Fruit fly (Drosophila melanogaster) whole organism, embryonic: ENCODE measurements around the gene CG15625.

Experiments
- Awh ChIP-seq: fragments of 200-800 bp; sonication (Bioruptor generic); IDR thresholded peaks from 2 replicates; pipeline ENCODE4, ENCODE4 v1.3.6; 2022; ENCODE audit warnings: missing biosample characterization, missing genetic modification characterization
- CG10267 ChIP-seq: fragments of 200-800 bp; sonication (Bioruptor generic); optimal IDR thresholded peaks from 2 replicates; lab custom pipeline; 2018; ENCODE audit warnings: missing biosample characterization, mild to moderate bottlenecking, missing genetic modification characterization, moderate library complexity
- CG10366 ChIP-seq: fragments of 200-800 bp; sonication (Bioruptor generic); IDR thresholded peaks from 2 replicates; pipeline ENCODE4 v1.3.6; 2022; ENCODE audit warnings: missing biosample characterization, missing genetic modification characterization
- CG10654 ChIP-seq: fragments of 200-800 bp; sonication (Bioruptor generic); optimal IDR thresholded peaks from 2 replicates; lab custom pipeline; 2016; ENCODE audit warnings: missing biosample characterization, missing genetic modification characterization
- CG10959 ChIP-seq: fragments of 200-800 bp; sonication (Bioruptor generic); IDR thresholded peaks from 2 replicates; pipeline ENCODE4 v1.3.6; 2022; ENCODE audit warnings: missing biosample characterization, missing genetic modification characterization
- CG11456 ChIP-seq: fragments of 200-800 bp; sonication (Bioruptor generic); IDR thresholded peaks from 3 replicates; pipeline ENCODE4 v1.3.6; 2022; ENCODE audit warnings: missing biosample characterization, missing genetic modification characterization
- CG11560 ChIP-seq: fragments of 200-800 bp; sonication (Bioruptor generic); IDR thresholded peaks from 3 replicates; pipeline ENCODE4 v1.3.6; 2022; ENCODE audit warnings: missing biosample characterization, missing genetic modification characterization
- CG12104 ChIP-seq: fragments of 200-800 bp; sonication (Bioruptor generic); optimal IDR thresholded peaks from 3 replicates; lab custom pipeline; 2016; ENCODE audit warnings: missing biosample characterization, missing genetic modification characterization
- CG12391 ChIP-seq: fragments of 200-800 bp; sonication (Bioruptor generic); optimal IDR thresholded peaks from 3 replicates; lab custom pipeline; 2018; ENCODE audit warnings: missing biosample characterization, mild to moderate bottlenecking, missing genetic modification characterization, moderate library complexity
- CG13894 ChIP-seq: fragments of 200-800 bp; sonication (Bioruptor generic); optimal IDR thresholded peaks from 3 replicates; lab custom pipeline; 2018; ENCODE audit warnings: missing biosample characterization, mild to moderate bottlenecking, missing genetic modification characterization, moderate library complexity
- CG15269 ChIP-seq: fragments of 200-800 bp; sonication (Bioruptor generic); optimal IDR thresholded peaks from 2 replicates; lab custom pipeline; 2018; ENCODE audit warnings: missing biosample characterization, mild to moderate bottlenecking, missing genetic modification characterization, moderate library complexity
- CG15479 ChIP-seq: fragments of 200-800 bp; sonication (Bioruptor generic); optimal IDR thresholded peaks from 3 replicates; lab custom pipeline; 2019; ENCODE audit warnings: missing biosample characterization, mild to moderate bottlenecking, missing genetic modification characterization, moderate library complexity
- CG1603 ChIP-seq: fragments of 200-800 bp; sonication (Bioruptor generic); optimal IDR thresholded peaks from 2 replicates; lab custom pipeline; 2019; ENCODE audit warnings: missing biosample characterization, mild to moderate bottlenecking, missing genetic modification characterization, moderate library complexity
- CG2199 ChIP-seq: fragments of 200-800 bp; sonication (Bioruptor generic); IDR thresholded peaks from 3 replicates; pipeline ENCODE4 v1.3.6; 2022; ENCODE audit warnings: missing biosample characterization, missing genetic modification characterization
- CG32772 ChIP-seq: fragments of 200-800 bp; sonication (Bioruptor generic); IDR thresholded peaks from 2 replicates; pipeline ENCODE4 v1.3.6; 2022; ENCODE audit warnings: missing biosample characterization, missing genetic modification characterization
- CG3281 ChIP-seq: fragments of 200-800 bp; sonication (Bioruptor generic); optimal IDR thresholded peaks from 3 replicates; lab custom pipeline; 2017; ENCODE audit warnings: missing biosample characterization, mild to moderate bottlenecking, missing genetic modification characterization
- CG4282 ChIP-seq: fragments of 200-800 bp; sonication (Bioruptor generic); optimal IDR thresholded peaks from 2 replicates; lab custom pipeline; 2016; ENCODE audit warnings: missing biosample characterization, missing genetic modification characterization
- CG4707 ChIP-seq: fragments of 200-800 bp; sonication (Bioruptor generic); optimal IDR thresholded peaks from 2 replicates; lab custom pipeline; 2018; ENCODE audit warnings: missing biosample characterization, mild to moderate bottlenecking, missing genetic modification characterization, moderate library complexity
- CG6683 ChIP-seq: fragments of 200-800 bp; sonication (Bioruptor generic); optimal IDR thresholded peaks from 2 replicates; lab custom pipeline; 2017; ENCODE audit warnings: missing biosample characterization, mild to moderate bottlenecking, missing genetic modification characterization, missing genetic modification reagents
- CG6765 ChIP-seq: fragments of 200-800 bp; sonication (Bioruptor generic); optimal IDR thresholded peaks from 3 replicates; lab custom pipeline; 2017; ENCODE audit warnings: missing biosample characterization, mild to moderate bottlenecking, missing genetic modification characterization
- CG7357 ChIP-seq: fragments of 200-800 bp; sonication (Bioruptor generic); IDR thresholded peaks from 3 replicates; pipeline ENCODE4 v1.3.6; 2022; ENCODE audit warnings: missing biosample characterization, missing genetic modification characterization
- CG9932 ChIP-seq: fragments of 200-800 bp; sonication (Bioruptor generic); IDR thresholded peaks from 2 replicates; pipeline ENCODE4 v1.3.6; 2022; ENCODE audit warnings: missing biosample characterization, missing genetic modification characterization
- Camta ChIP-seq: fragments of 200-800 bp; sonication (Bioruptor generic); optimal IDR thresholded peaks from 2 replicates; lab custom pipeline; 2016; ENCODE audit warnings: missing biosample characterization, missing genetic modification characterization
- E2f1 ChIP-seq: fragments of 200-800 bp; sonication (Bioruptor generic); IDR thresholded peaks from 2 replicates; pipeline ENCODE4 v1.3.6; 2022; ENCODE audit warnings: missing biosample characterization, missing genetic modification characterization
- Ets97D ChIP-seq: fragments of 200-800 bp; sonication (Bioruptor generic); optimal IDR thresholded peaks from 3 replicates; lab custom pipeline; 2016; ENCODE audit warnings: missing biosample characterization, missing genetic modification characterization
- Fer1 ChIP-seq: fragments of 200-800 bp; sonication (Bioruptor generic); optimal IDR thresholded peaks from 2 replicates; lab custom pipeline; 2017; ENCODE audit warnings: missing biosample characterization, mild to moderate bottlenecking, missing genetic modification characterization
- H15 ChIP-seq: fragments of 200-800 bp; sonication (Bioruptor generic); IDR thresholded peaks from 3 replicates; pipeline ENCODE4 v1.3.6; 2022; ENCODE audit warnings: missing biosample characterization, missing genetic modification characterization
- HLH3B ChIP-seq: fragments of 200-800 bp; sonication (Bioruptor generic); IDR thresholded peaks from 2 replicates; pipeline ENCODE4 v1.3.6; 2022; ENCODE audit warnings: missing biosample characterization, missing genetic modification characterization
- Kr ChIP-seq: fragments of 200-800 bp; sonication (Bioruptor generic); optimal IDR thresholded peaks from 2 replicates; lab custom pipeline; 2017; ENCODE audit warnings: missing biosample characterization, mild to moderate bottlenecking, missing genetic modification characterization
- MTF-1 ChIP-seq: fragments of 200-800 bp; sonication (Bioruptor generic); optimal IDR thresholded peaks from 2 replicates; lab custom pipeline; 2018; ENCODE audit warnings: missing biosample characterization, mild to moderate bottlenecking, missing genetic modification characterization, borderline replicate concordance
- NFAT ChIP-seq: fragments of 200-800 bp; sonication (Bioruptor generic); IDR thresholded peaks from 2 replicates; pipeline ENCODE4 v1.3.6; 2022; ENCODE audit warnings: missing biosample characterization, missing genetic modification characterization
- Optix ChIP-seq: fragments of 200-800 bp; sonication (Bioruptor generic); IDR thresholded peaks from 3 replicates; pipeline ENCODE4 v1.3.6; 2022; ENCODE audit warnings: missing biosample characterization, missing genetic modification characterization
- Taf1 ChIP-seq: fragments of 200-800 bp; sonication (Bioruptor generic); IDR thresholded peaks from 2 replicates; pipeline ENCODE4 v1.3.6; 2022; ENCODE audit warnings: missing biosample characterization, missing genetic modification characterization
- amos ChIP-seq: fragments of 200-800 bp; sonication (Bioruptor generic); IDR thresholded peaks from 2 replicates; pipeline ENCODE4 v1.3.6; 2022; ENCODE audit warnings: missing biosample characterization, missing genetic modification characterization; ENCODE audit not compliant: partially characterized antibody
- ato ChIP-seq: fragments of 200-800 bp; sonication (Bioruptor generic); IDR thresholded peaks from 2 replicates; pipeline ENCODE4 v1.3.6; 2022; ENCODE audit warnings: missing biosample characterization, missing genetic modification characterization; ENCODE audit not compliant: partially characterized antibody
- chif ChIP-seq, 2 experiments: fragments of 200-800 bp; sonication (Bioruptor generic); optimal IDR thresholded peaks; 3 replicates each; lab custom pipeline; 2016; ENCODE audit warnings: missing biosample characterization in 2 of 2, missing genetic modification characterization in 2 of 2
- dm ChIP-seq: fragments of 200-800 bp; sonication (Bioruptor generic); optimal IDR thresholded peaks from 3 replicates; lab custom pipeline; 2016; ENCODE audit warnings: missing biosample characterization, missing genetic modification characterization
- dmrt99B ChIP-seq: fragments of 200-800 bp; sonication (Bioruptor generic); optimal IDR thresholded peaks from 2 replicates; lab custom pipeline; 2018; ENCODE audit warnings: missing biosample characterization, mild to moderate bottlenecking, missing genetic modification characterization, moderate library complexity
- fru ChIP-seq: fragments of >200 bp; optimal IDR thresholded peaks from 2 replicates; lab custom pipeline; 2017
- ftz-f1 ChIP-seq: fragments of 200-800 bp; sonication (Bioruptor generic); optimal IDR thresholded peaks from 2 replicates; lab custom pipeline; 2016; ENCODE audit warnings: missing biosample characterization, missing genetic modification characterization
- fu2 ChIP-seq: fragments of 200-800 bp; sonication (Bioruptor generic); optimal IDR thresholded peaks from 2 replicates; lab custom pipeline; 2016; ENCODE audit warnings: missing biosample characterization, missing genetic modification characterization
- hbn ChIP-seq: fragments of 200-800 bp; sonication (Bioruptor generic); IDR thresholded peaks from 2 replicates; pipeline ENCODE4 v1.3.6; 2022; ENCODE audit warnings: missing biosample characterization, missing genetic modification characterization; ENCODE audit not compliant: partially characterized antibody
- nmo ChIP-seq: fragments of 200-800 bp; sonication (Bioruptor generic); optimal IDR thresholded peaks from 2 replicates; lab custom pipeline; 2018; ENCODE audit warnings: missing biosample characterization, mild to moderate bottlenecking, missing genetic modification characterization, moderate library complexity
- pum ChIP-seq: fragments of 200-800 bp; sonication (Bioruptor generic); optimal IDR thresholded peaks from 2 replicates; lab custom pipeline; 2016; ENCODE audit warnings: missing biosample characterization, missing genetic modification characterization
- ranshi ChIP-seq: fragments of 200-800 bp; sonication (Bioruptor generic); IDR thresholded peaks from 2 replicates; pipeline ENCODE4 v1.3.6; 2022; ENCODE audit warnings: missing biosample characterization, missing genetic modification characterization
- row ChIP-seq: fragments of 200-800 bp; sonication (Bioruptor generic); IDR thresholded peaks from 3 replicates; pipeline ENCODE4 v1.3.6; 2022; ENCODE audit warnings: missing biosample characterization, missing genetic modification characterization
- slp2 ChIP-seq: fragments of 200-800 bp; sonication (Bioruptor generic); optimal IDR thresholded peaks from 2 replicates; lab custom pipeline; 2016; ENCODE audit warnings: missing biosample characterization, missing genetic modification characterization
- so ChIP-seq: fragments of 200-800 bp; sonication (Bioruptor generic); IDR thresholded peaks from 3 replicates; pipeline ENCODE4 v1.3.6; 2022; ENCODE audit warnings: missing biosample characterization, missing genetic modification characterization
- sr ChIP-seq: fragments of 200-800 bp; sonication (Bioruptor generic); IDR thresholded peaks from 3 replicates; pipeline ENCODE4 v1.3.6; 2022; ENCODE audit warnings: missing biosample characterization, missing genetic modification characterization
- tx ChIP-seq: fragments of 200-800 bp; sonication (Bioruptor generic); optimal IDR thresholded peaks from 2 replicates; lab custom pipeline; 2016; ENCODE audit warnings: missing biosample characterization, missing genetic modification characterization
- usp ChIP-seq: fragments of >200 bp; optimal IDR thresholded peaks from 2 replicates; lab custom pipeline; 2017; ENCODE audit warnings: missing biosample characterization, missing genetic modification characterization
- vvl ChIP-seq: fragments of 200-800 bp; sonication (Bioruptor generic); IDR thresholded peaks from 2 replicates; pipeline ENCODE4 v1.3.6; 2022; ENCODE audit warnings: missing biosample characterization, missing genetic modification characterization

The CG15625 gene

DNA sequence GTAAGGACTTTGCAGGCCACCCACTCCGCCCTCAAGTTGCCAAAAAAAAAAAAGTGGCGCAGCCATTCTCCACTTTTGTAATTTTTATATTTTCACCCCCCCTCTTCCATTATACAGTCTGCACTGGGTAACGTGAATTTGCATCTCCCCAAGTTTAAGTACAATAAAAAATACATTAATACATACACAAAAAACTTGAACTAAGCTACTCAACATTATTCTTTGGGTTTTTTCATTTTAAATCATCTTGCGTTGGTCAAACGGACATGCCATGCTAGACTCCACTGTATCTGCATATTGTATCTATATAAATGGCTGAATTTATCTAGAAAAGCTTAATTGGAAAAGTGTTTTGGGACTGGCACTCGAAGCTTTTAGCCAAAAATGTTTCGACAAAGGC is 28.3 kb upstream of the CG15625 start (continued):
- TF ChIP-seq hbn (GFP tag; lab: Robert Waterston, UW) (no peak), Taf1 (GFP tag; lab: Robert Waterston, UW) (0 out of 2 replicates have a peak, but pooled peaks have one; percentile 15), CG9932 (GFP tag; lab: Robert Waterston, UW) (peak; percentile 55), CG3281 (peak; percentile 52), vvl (GFP tag; lab: Robert Waterston, UW) (no peak; the same call in 1 of the 2 replicates), H15 (GFP tag; lab: Robert Waterston, UW) (peak; percentile 67; the same call in 2 of the 3 replicates), MTF-1 (GFP tag; lab: Kevin White, UChicago) (no peak), ftz-f1 (GFP tag; lab: Kevin White, UChicago) (no peak), CG7357 (GFP tag; lab: Robert Waterston, UW) (0 out of 3 replicates have a peak, but pooled peaks have one; percentile 50), dmrt99B (tag; lab: Kevin White, UChicago) (peak; percentile 65), row (GFP tag; lab: Robert Waterston, UW) (peak; percentile 65), Kr (GFP tag; lab: Kevin White, UChicago) (no peak), CG10654 (GFP tag; lab: Kevin White, UChicago) (peak; percentile 4), CG12391 (peak; percentile 2), CG13894 (tag; lab: Kevin White, UChicago) (peak; percentile 37), CG10267 (no peak), ranshi (GFP tag; lab: Robert Waterston, UW) (peak; percentile 17; the same call in 1 of the 2 replicates), NFAT (GFP tag; lab: Robert Waterston, UW) (peak; percentile 49; the same call in 1 of the 2 replicates), CG15269 (tag; lab: Kevin White, UChicago) (no peak), CG4282 (GFP tag; lab: Kevin White, UChicago) (no peak), CG6683 (GFP tag; lab: Kevin White, UChicago) (no peak), fru (lab: Kevin White, UChicago) (no peak), dm (GFP tag; lab: Kevin White, UChicago) (no peak), amos (no peak), tx (GFP tag; lab: Kevin White, UChicago) (no peak), Fer1 (GFP tag; lab: Kevin White, UChicago) (peak; percentile 64), E2f1 (GFP tag; lab: Robert Waterston, UW) (peak; percentile 50; the same call in 1 of the 2 replicates), nmo (no peak), CG15479 (no peak), Ets97D (GFP tag; lab: Kevin White, UChicago) (no peak), usp (GFP tag; lab: Kevin White, UChicago) (no peak), slp2 (no peak), CG1603 (no peak), so (GFP tag; lab: Robert Waterston, UW) (no peak), chif (GFP tag; optimal IDR thresholded peaks at IDR 0.05; lab: Kevin White, UChicago) (no peak), Optix (GFP tag; lab: Robert Waterston, UW) (peak; percentile 31; the same call in 1 of the 3 replicates), CG6765 (no peak), CG10366 (GFP tag; lab: Robert Waterston, UW) (peak; percentile 16; the same call in 1 of the 2 replicates), CG11456 (GFP tag; lab: Robert Waterston, UW) (no peak), ato (no peak), HLH3B (GFP tag; lab: Robert Waterston, UW) (0 out of 2 replicates have a peak, but pooled peaks have one; percentile 44), CG32772 (GFP tag; lab: Robert Waterston, UW) (0 out of 2 replicates have a peak, but pooled peaks have one; percentile 25), Awh (GFP tag; lab: Robert Waterston, UW) (no peak), sr (GFP tag; lab: Robert Waterston, UW) (no peak), fu2 (no peak), CG11560 (tag; lab: Robert Waterston, UW) (no peak), CG12104 (no peak), CG2199 (GFP tag; lab: Robert Waterston, UW) (no peak), Camta (GFP tag; lab: Kevin White, UChicago) (peak; percentile 1), CG10959 (GFP tag; lab: Robert Waterston, UW) (no peak), CG4707 (GFP tag; lab: Kevin White, UChicago) (no peak), pum (GFP tag; lab: Kevin White, UChicago) (no peak)
